Worm (Caenorhabditis elegans): ENCODE results near the gene C45G9.6.

The C45G9.6 gene

DNA sequence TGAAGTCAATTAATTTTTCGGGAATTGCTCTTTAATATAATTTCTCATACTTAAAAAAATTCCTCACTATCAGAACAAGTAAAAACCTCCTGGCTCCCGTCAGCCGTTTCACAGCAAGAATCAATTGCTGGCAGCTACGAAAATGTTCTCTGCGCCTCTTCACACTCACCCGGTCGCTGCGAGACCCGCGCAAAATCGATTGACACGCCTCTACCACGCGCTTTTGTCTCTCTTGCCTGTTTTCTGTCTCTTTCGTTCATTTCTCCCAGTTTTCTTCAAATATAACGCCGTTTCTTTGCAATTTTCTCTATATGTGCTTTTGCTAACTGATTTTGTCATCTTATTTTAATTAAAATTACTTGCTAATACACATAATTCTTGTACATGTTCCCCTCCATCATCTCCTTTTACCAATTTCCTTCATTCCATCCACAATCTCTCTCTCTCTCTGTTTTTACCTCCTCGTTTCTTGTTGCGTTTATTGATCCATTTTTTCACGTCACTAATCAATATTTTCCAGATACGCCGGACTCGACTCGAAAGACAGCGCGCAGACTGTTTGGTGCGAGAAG is 11.8 kb upstream of the C45G9.6 start, which contains the start of gene pcf-11:
pcf-11 (plus strand) TSS at position 522 of the 572 bp plus-strand sequence.
- TF ChIP-seq nhr-12 (tag; optimal IDR thresholded peaks at IDR 0.05) (no peak), nhr-25 (tag; optimal IDR thresholded peaks at IDR 0.05) (peak; percentile 28), nhr-23 (tag; optimal IDR thresholded peaks at IDR 0.05) (peak; percentile 34), lin-39 (tag; optimal IDR thresholded peaks at IDR 0.05) (peak; percentile 86), nhr-77 (tag; optimal IDR thresholded peaks at IDR 0.05) (no peak), nfya-1 (tag; optimal IDR thresholded peaks at IDR 0.05; ENCODE audit: insufficient read depth) (peak; percentile 87), nhr-28 (tag; optimal IDR thresholded peaks at IDR 0.05) (no peak), unc-39 (tag; optimal IDR thresholded peaks at IDR 0.05) (no peak), elt-3 (tag; optimal IDR thresholded peaks at IDR 0.05) (no peak), egl-27 (tag; optimal IDR thresholded peaks at IDR 0.05) (no peak), lsy-12 (tag; optimal IDR thresholded peaks at IDR 0.05) (no peak), mdl-1 (tag; optimal IDR thresholded peaks at IDR 0.05) (peak; percentile 20), jun-1 (tag; optimal IDR thresholded peaks at IDR 0.05) (no peak), ceh-9 (tag; optimal IDR thresholded peaks at IDR 0.05) (no peak), zag-1 (tag; optimal IDR thresholded peaks at IDR 0.05) (no peak), fkh-2 (tag; optimal IDR thresholded peaks at IDR 0.05) (no peak), fkh-10 (GFP tag; optimal IDR thresholded peaks at IDR 0.05) (no peak), mml-1 (tag; optimal IDR thresholded peaks at IDR 0.05) (no peak), nhr-67 (tag; optimal IDR thresholded peaks at IDR 0.05) (no peak), nhr-11 (tag; optimal IDR thresholded peaks at IDR 0.05) (no peak), ZK546.5 (tag; optimal IDR thresholded peaks at IDR 0.05) (no peak), elt-1 (tag; optimal IDR thresholded peaks at IDR 0.05) (no peak), hmg-11 (tag; optimal IDR thresholded peaks at IDR 0.05) (peak; percentile 56), snpc-4 (tag; optimal IDR thresholded peaks at IDR 0.05) (no peak), pha-4 (tag; optimal IDR thresholded peaks at IDR 0.05) (peak; percentile 77), ceh-82 (tag; optimal IDR thresholded peaks at IDR 0.05) (no peak), sea-2 (GFP tag; optimal IDR thresholded peaks at IDR 0.05) (peak; percentile 3), daf-12 (tag; optimal IDR thresholded peaks at IDR 0.05) (no peak), elt-2 (tag; optimal IDR thresholded peaks at IDR 0.05) (peak; percentile 41), fos-1 (tag; optimal IDR thresholded peaks at IDR 0.05) (no peak), ceh-16 (tag; optimal IDR thresholded peaks at IDR 0.05) (no peak), eor-1 (tag; optimal IDR thresholded peaks at IDR 0.05) (no peak), unc-62 (GFP tag; optimal IDR thresholded peaks at IDR 0.05) (no peak), lin-15B (tag; optimal IDR thresholded peaks at IDR 0.05) (peak; percentile 80), ceh-28 (tag; optimal IDR thresholded peaks at IDR 0.05) (peak; percentile 81), ztf-11 (tag; optimal IDR thresholded peaks at IDR 0.05) (no peak), pqm-1 (tag; optimal IDR thresholded peaks at IDR 0.05) (peak; percentile 6), nhr-237 (tag; optimal IDR thresholded peaks at IDR 0.05) (no peak), aly-2 (tag; optimal IDR thresholded peaks at IDR 0.05) (no peak), ztf-4 (tag; optimal IDR thresholded peaks at IDR 0.05) (no peak), ama-1 (optimal IDR thresholded peaks at IDR 0.05) (peak; percentile 31), R02D3.7 (tag; optimal IDR thresholded peaks at IDR 0.05) (no peak), egl-5 (tag; optimal IDR thresholded peaks at IDR 0.05) (no peak), nhr-76 (tag; optimal IDR thresholded peaks at IDR 0.05) (no peak), tbx-2 (tag; optimal IDR thresholded peaks at IDR 0.05) (no peak), nhr-43 (tag; optimal IDR thresholded peaks at IDR 0.05; ENCODE audit: poor library complexity, severe bottlenecking) (peak; percentile 42), skn-1 (tag; optimal IDR thresholded peaks at IDR 0.05) (peak; percentile 3)
